Worm (Caenorhabditis elegans) whole organism, young adult: Measurements from ENCODE around the gene clec-161.

Source experiments
- B0035.1 ChIP-seq: sonication (generic microtip); optimal IDR thresholded peaks from 2 replicates; lab custom pipeline; 2016; ENCODE audit warnings: missing genetic modification characterization, mild to moderate bottlenecking, missing compliant biosample characterization, missing genotype, missing genetic modification reagents
- C17E4.6 ChIP-seq: fragments of 200-800 bp; sonication (Bioruptor generic); IDR thresholded peaks from 2 replicates; pipeline ENCODE4 v1.3.6; 2022; ENCODE audit warnings: missing genetic modification reagents, missing genetic modification characterization, missing compliant biosample characterization
- D2030.7 ChIP-seq: fragments of 200-800 bp; sonication (Bioruptor generic); IDR thresholded peaks from 2 replicates; pipeline ENCODE4 v1.3.6; 2022; ENCODE audit warnings: missing genetic modification reagents, missing genetic modification characterization, missing compliant biosample characterization
- F10E7.11 ChIP-seq: sonication (generic microtip); optimal IDR thresholded peaks from 2 replicates; lab custom pipeline; 2017; ENCODE audit warnings: mild to moderate bottlenecking, missing genetic modification characterization, moderate library complexity, missing compliant biosample characterization
- F22D6.2 ChIP-seq: sonication (generic microtip); optimal IDR thresholded peaks from 2 replicates; lab custom pipeline; 2016; ENCODE audit warnings: mild to moderate bottlenecking, missing genetic modification characterization, missing compliant biosample characterization
- F23B12.7 ChIP-seq: sonication (generic microtip); optimal IDR thresholded peaks from 2 replicates; lab custom pipeline; 2017; ENCODE audit warnings: missing genetic modification characterization, mild to moderate bottlenecking, missing compliant biosample characterization, antibody characterized with exemption, moderate library complexity; ENCODE audit not compliant: insufficient read depth
- F57A8.1 ChIP-seq: fragments of 200-800 bp; sonication (Bioruptor generic); optimal IDR thresholded peaks from 2 replicates; lab custom pipeline; 2018; ENCODE audit warnings: mild to moderate bottlenecking, missing genetic modification characterization, moderate library complexity, missing compliant biosample characterization
- F57C9.4 ChIP-seq: sonication (generic microtip); optimal IDR thresholded peaks from 2 replicates; lab custom pipeline; 2017; ENCODE audit warnings: mild to moderate bottlenecking, missing genetic modification characterization, missing compliant biosample characterization
- Y53F4B.3 ChIP-seq: fragments of 200-800 bp; sonication (Bioruptor generic); IDR thresholded peaks from 2 replicates; pipeline ENCODE4 v1.3.6; 2022; ENCODE audit warnings: missing genetic modification reagents, missing genetic modification characterization, missing compliant biosample characterization
- Y67H2A.10 ChIP-seq: fragments of 200-800 bp; sonication (Bioruptor generic); conservative IDR thresholded peaks from 2 replicates; pipeline ENCODE4 v1.3.6; 2022; ENCODE audit warnings: missing genetic modification reagents, missing genetic modification characterization, missing compliant biosample characterization
- athp-1 ChIP-seq: sonication (generic microtip); optimal IDR thresholded peaks from 2 replicates; lab custom pipeline; 2017; ENCODE audit warnings: mild to moderate bottlenecking, missing genetic modification characterization, missing compliant biosample characterization
- cebp-1 ChIP-seq, 2 experiments: fragments of 200-800 bp in 1 of 2; sonication (Bioruptor generic) in 1 of 2; sonication (generic microtip) in 1 of 2; IDR thresholded peaks in 1 of 2; optimal IDR thresholded peaks in 1 of 2; 2 replicates each; pipeline versions ENCODE4 v1.3.6 to Lab custom; 2017 to 2022; ENCODE audit warnings: missing compliant biosample characterization in 2 of 2, missing genetic modification characterization in 2 of 2, mild to moderate bottlenecking in 1 of 2, missing genetic modification reagents in 1 of 2, moderate library complexity in 1 of 2
- cebp-2 ChIP-seq: fragments of 200-800 bp; sonication (Bioruptor generic); IDR thresholded peaks from 2 replicates; pipeline ENCODE4 v1.3.6; 2022; ENCODE audit warnings: missing genetic modification characterization, missing compliant biosample characterization
- ceh-100 ChIP-seq: fragments of 200-800 bp; sonication (Bioruptor generic); IDR thresholded peaks from 2 replicates; pipeline ENCODE4 v1.3.6; 2022; ENCODE audit warnings: missing genetic modification reagents, missing genetic modification characterization, missing compliant biosample characterization
- ceh-58 ChIP-seq: fragments of 200-800 bp; sonication (Bioruptor generic); IDR thresholded peaks from 2 replicates; pipeline ENCODE4 v1.3.6; 2022; ENCODE audit warnings: missing genetic modification characterization, missing compliant biosample characterization
- chd-7 ChIP-seq: sonication (generic microtip); optimal IDR thresholded peaks from 2 replicates; lab custom pipeline; 2016; ENCODE audit warnings: mild to moderate bottlenecking, missing genetic modification characterization, moderate library complexity, missing compliant biosample characterization
- egrh-3 ChIP-seq: fragments of 200-800 bp; sonication (Bioruptor generic); IDR thresholded peaks from 2 replicates; pipeline ENCODE4 v1.3.6; 2022; ENCODE audit warnings: missing genetic modification reagents, missing genetic modification characterization, missing compliant biosample characterization
- ekl-4 ChIP-seq: fragments of 200-800 bp; sonication (Bioruptor generic); IDR thresholded peaks from 2 replicates; pipeline ENCODE4 v1.3.6; 2022; ENCODE audit warnings: missing genetic modification reagents, missing genetic modification characterization, missing compliant biosample characterization
- him-1 ChIP-seq: sonication (generic microtip); optimal IDR thresholded peaks from 2 replicates; lab custom pipeline; 2016; ENCODE audit warnings: missing genotype, missing genetic modification reagents, missing genetic modification characterization, missing compliant biosample characterization
- hlh-12 ChIP-seq: sonication (generic microtip); optimal IDR thresholded peaks from 2 replicates; lab custom pipeline; 2016; ENCODE audit warnings: missing genetic modification characterization, missing compliant biosample characterization
- hrde-1 ChIP-seq: sonication (generic microtip); optimal IDR thresholded peaks from 2 replicates; lab custom pipeline; 2016; ENCODE audit warnings: missing genetic modification characterization, mild to moderate bottlenecking, missing compliant biosample characterization, moderate library complexity, missing genotype, missing genetic modification reagents, borderline replicate concordance
- lag-1 ChIP-seq: fragments of 200-800 bp; sonication (Bioruptor generic); IDR thresholded peaks from 2 replicates; pipeline ENCODE4 v1.3.6; 2022; ENCODE audit warnings: missing genetic modification reagents, missing genetic modification characterization, missing compliant biosample characterization
- lin-35 ChIP-seq, 3 experiments: fragments of 150-350 bp in 2 of 3; sonication (generic microtip) in 1 of 3; optimal IDR thresholded peaks; 2 replicates each; lab custom pipeline; 2014 to 2018; ENCODE audit warnings: missing biosample characterization in 3 of 3, missing genetic modification characterization in 3 of 3, missing genetic modification reagents in 3 of 3
- lsl-1 ChIP-seq: fragments of 200-800 bp; sonication (Bioruptor generic); optimal IDR thresholded peaks from 2 replicates; lab custom pipeline; 2018; ENCODE audit warnings: mild to moderate bottlenecking, missing genetic modification characterization, moderate library complexity, missing compliant biosample characterization
- lsy-27 ChIP-seq: sonication (generic microtip); optimal IDR thresholded peaks from 2 replicates; lab custom pipeline; 2017; ENCODE audit warnings: missing genetic modification characterization, mild to moderate bottlenecking, missing compliant biosample characterization, antibody characterized with exemption, missing genotype, borderline replicate concordance; ENCODE audit not compliant: insufficient read depth
- madf-10 ChIP-seq: sonication (generic microtip); optimal IDR thresholded peaks from 2 replicates; lab custom pipeline; 2016; ENCODE audit warnings: mild to moderate bottlenecking, missing genetic modification characterization, missing compliant biosample characterization
- madf-6 ChIP-seq: fragments of 200-800 bp; sonication (Bioruptor generic); IDR thresholded peaks from 2 replicates; pipeline ENCODE4 v1.3.6; 2022; ENCODE audit warnings: missing genetic modification reagents, missing genetic modification characterization, missing compliant biosample characterization
- madf-8 ChIP-seq: fragments of 200-800 bp; sonication (Bioruptor generic); conservative IDR thresholded peaks from 2 replicates; pipeline ENCODE4 v1.3.6; 2022; ENCODE audit warnings: missing genetic modification reagents, missing genetic modification characterization, missing compliant biosample characterization
- mcd-1 ChIP-seq: fragments of 200-800 bp; sonication (Bioruptor generic); IDR thresholded peaks from 2 replicates; pipeline ENCODE4 v1.3.6; 2022; ENCODE audit warnings: missing genetic modification reagents, missing genetic modification characterization, missing compliant biosample characterization
- mxl-1 ChIP-seq: sonication (generic microtip); optimal IDR thresholded peaks from 2 replicates; lab custom pipeline; 2016; ENCODE audit warnings: missing genetic modification characterization, missing compliant biosample characterization
- nfya-1 ChIP-seq: sonication (generic microtip); optimal IDR thresholded peaks from 2 replicates; lab custom pipeline; 2017; ENCODE audit warnings: antibody characterized with exemption, missing compliant biosample characterization, missing genetic modification characterization, borderline replicate concordance; ENCODE audit not compliant: insufficient read depth
- nfya-2 ChIP-seq: fragments of 200-800 bp; sonication (Bioruptor generic); IDR thresholded peaks from 2 replicates; pipeline ENCODE4 v1.3.6; 2022; ENCODE audit warnings: missing genetic modification reagents, missing genetic modification characterization, missing compliant biosample characterization
- nhr-120 ChIP-seq: fragments of 200-800 bp; sonication (Bioruptor generic); IDR thresholded peaks from 2 replicates; pipeline ENCODE4 v1.3.6; 2022; ENCODE audit warnings: missing genetic modification characterization, missing compliant biosample characterization
- nhr-27 ChIP-seq: fragments of 200-800 bp; sonication (Bioruptor generic); optimal IDR thresholded peaks from 2 replicates; lab custom pipeline; 2018; ENCODE audit warnings: mild to moderate bottlenecking, missing genetic modification characterization, moderate library complexity, missing compliant biosample characterization
- nhr-80 ChIP-seq: sonication (generic microtip); optimal IDR thresholded peaks from 2 replicates; lab custom pipeline; 2016; ENCODE audit warnings: missing genetic modification characterization, missing compliant biosample characterization
- pbrm-1 ChIP-seq: fragments of 200-800 bp; sonication (Bioruptor generic); IDR thresholded peaks from 2 replicates; pipeline ENCODE4 v1.3.6; 2022; ENCODE audit warnings: missing genetic modification reagents, missing genetic modification characterization, missing compliant biosample characterization
- pha-4 ChIP-seq: fragments of 150-350 bp; sonication (generic microtip); optimal IDR thresholded peaks from 2 replicates; lab custom pipeline; 2014; ENCODE audit warnings: missing biosample characterization, missing genetic modification reagents, missing genetic modification characterization
- rpc-1 ChIP-seq, 2 experiments: fragments of 150-350 bp in 1 of 2; sonication (generic microtip) in 1 of 2; optimal IDR thresholded peaks; 2 replicates each; lab custom pipeline; 2014 to 2018; ENCODE audit warnings: missing biosample characterization in 1 of 2, missing genetic modification characterization in 1 of 2, missing genetic modification reagents in 1 of 2, missing genotype in 1 of 2
- sdz-38 ChIP-seq: sonication (generic microtip); optimal IDR thresholded peaks from 2 replicates; lab custom pipeline; 2016; ENCODE audit warnings: missing genotype, missing genetic modification characterization, missing compliant biosample characterization
- sea-2 ChIP-seq: fragments of 200-800 bp; sonication (Bioruptor generic); IDR thresholded peaks from 2 replicates; pipeline ENCODE4 v1.3.6; 2022; ENCODE audit warnings: missing genetic modification characterization, missing compliant biosample characterization
- somi-1 ChIP-seq: fragments of 200-800 bp; sonication (Bioruptor generic); optimal IDR thresholded peaks from 2 replicates; lab custom pipeline; 2018; ENCODE audit warnings: mild to moderate bottlenecking, missing genetic modification characterization, missing compliant biosample characterization
- tbp1 ChIP-seq: fragments of 200-800 bp; sonication (Bioruptor generic); optimal IDR thresholded peaks from 2 replicates; lab custom pipeline; 2018; ENCODE audit warnings: mild to moderate bottlenecking, missing genetic modification characterization, missing compliant biosample characterization
- unc-130 ChIP-seq: sonication (generic microtip); optimal IDR thresholded peaks from 2 replicates; lab custom pipeline; 2016; ENCODE audit warnings: missing genetic modification reagents, missing genetic modification characterization, missing compliant biosample characterization
- unc-62 ChIP-seq: fragments of 150-350 bp; optimal IDR thresholded peaks from 2 replicates; lab custom pipeline; 2014; ENCODE audit warnings: missing biosample characterization, missing genetic modification reagents, missing genetic modification characterization
- zfh-2 ChIP-seq: fragments of 200-800 bp; sonication (Bioruptor generic); conservative IDR thresholded peaks from 2 replicates; pipeline ENCODE4 v1.3.6; 2022; ENCODE audit warnings: missing genetic modification reagents, missing genetic modification characterization, missing compliant biosample characterization
- zim-3 ChIP-seq: sonication (generic microtip); optimal IDR thresholded peaks from 2 replicates; lab custom pipeline; 2017; ENCODE audit warnings: mild to moderate bottlenecking, missing genetic modification characterization, moderate library complexity, missing compliant biosample characterization
- ztf-25 ChIP-seq: fragments of 200-800 bp; sonication (Bioruptor generic); IDR thresholded peaks from 2 replicates; pipeline ENCODE4 v1.3.6; 2022; ENCODE audit warnings: missing genetic modification reagents, missing genetic modification characterization, missing compliant biosample characterization

clec-161 gene

DNA sequence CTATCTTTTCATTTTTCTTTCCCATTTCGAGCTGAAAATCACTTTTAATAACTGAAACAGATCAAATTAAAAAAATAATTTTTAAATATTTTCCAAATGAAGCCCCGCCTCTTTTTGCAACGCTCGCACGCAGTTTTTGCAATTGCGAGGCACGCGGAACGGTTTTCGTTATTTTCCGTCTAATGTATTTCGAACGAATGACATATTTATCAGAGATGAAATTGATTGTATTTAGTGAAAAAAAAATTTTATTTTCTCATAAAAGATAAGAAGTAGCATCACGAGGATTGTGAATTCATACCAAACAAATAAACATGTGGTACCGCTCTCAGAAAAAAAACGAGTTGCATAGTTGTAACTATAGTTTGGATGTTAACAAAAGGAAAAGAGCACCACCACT lies 21.3 kb upstream of the clec-161 start, which contains the start of gene rpac-19 (continued):
- TF ChIP-seq madf-10 (tag; lab: Kevin White, UChicago) (peak; percentile 80), cebp-1 (GFP tag; IDR thresholded peaks at IDR 0.05; lab: Robert Waterston, UW) (0 out of 2 replicates have a peak, but pooled peaks have one; percentile 51), cebp-1 (tag; optimal IDR thresholded peaks at IDR 0.05; lab: Kevin White, UChicago) (peak; percentile 83), somi-1 (peak; percentile 61), ceh-100 (GFP tag; lab: Robert Waterston, UW) (peak; percentile 51; the same call in 1 of the 2 replicates), madf-6 (GFP tag; lab: Robert Waterston, UW) (peak; percentile 80), hlh-12 (tag; lab: Kevin White, UChicago) (no peak), pbrm-1 (GFP tag; lab: Robert Waterston, UW) (peak; percentile 85), F57C9.4 (tag; lab: Kevin White, UChicago) (peak; percentile 2), Y67H2A.10 (GFP tag; lab: Robert Waterston, UW) (peak; percentile 35; the same call in 1 of the 2 replicates), athp-1 (tag; lab: Kevin White, UChicago) (peak; percentile 83), unc-130 (GFP tag; lab: Kevin White, UChicago) (peak; percentile 78), zim-3 (tag; lab: Kevin White, UChicago) (peak; percentile 42), F10E7.11 (tag; lab: Kevin White, UChicago) (peak; percentile 89), lsl-1 (GFP tag; lab: Kevin White, UChicago) (peak; percentile 57), cebp-2 (GFP tag; lab: Robert Waterston, UW) (no peak), mcd-1 (GFP tag; lab: Robert Waterston, UW) (peak; percentile 78), D2030.7 (GFP tag; lab: Robert Waterston, UW) (peak; percentile 32; the same call in 1 of the 2 replicates), hrde-1 (tag; lab: Kevin White, UChicago) (peak; percentile 79), sdz-38 (tag; lab: Kevin White, UChicago) (no peak), nfya-1 (tag; lab: Kevin White, UChicago) (no peak), unc-62 (GFP tag; lab: Kevin White, UChicago) (no peak), nhr-27 (tag; lab: Kevin White, UChicago) (no peak), lag-1 (GFP tag; lab: Robert Waterston, UW) (no peak), nhr-80 (tag; lab: Kevin White, UChicago) (peak; percentile 62), nfya-2 (no peak), C17E4.6 (GFP tag; lab: Robert Waterston, UW) (peak; percentile 48; the same call in 1 of the 2 replicates), F57A8.1 (GFP tag; lab: Kevin White, UChicago) (no peak), madf-8 (GFP tag; lab: Robert Waterston, UW) (peak; percentile 32), tbp1 (GFP tag; lab: Kevin White, UChicago) (peak; percentile 65), B0035.1 (tag; lab: Kevin White, UChicago) (peak; percentile 13), egrh-3 (GFP tag; lab: Robert Waterston, UW) (no peak), mxl-1 (peak; percentile 31), lsy-27 (tag; lab: Kevin White, UChicago) (no peak), nhr-120 (no peak), zfh-2 (no peak), lin-35 (GFP tag; optimal IDR thresholded peaks at IDR 0.05; lab: Kevin White, UChicago) (peak in 2 of 3 experiments; percentile 23 to 79), Y53F4B.3 (GFP tag; lab: Robert Waterston, UW) (no peak), ztf-25 (0 out of 2 replicates have a peak, but pooled peaks have one; percentile 56), rpc-1 (optimal IDR thresholded peaks at IDR 0.05; lab: Kevin White, UChicago) (peak; percentile 37), rpc-1 (tag; optimal IDR thresholded peaks at IDR 0.05; lab: Kevin White, UChicago) (no peak), ceh-58 (GFP tag; lab: Robert Waterston, UW) (no peak), F23B12.7 (tag; lab: Kevin White, UChicago) (peak; percentile 53), F22D6.2 (tag; lab: Kevin White, UChicago) (peak; percentile 38), sea-2 (GFP tag; lab: Robert Waterston, UW) (no peak), pha-4 (tag; lab: Kevin White, UChicago) (peak; percentile 77), chd-7 (tag; lab: Kevin White, UChicago) (peak; percentile 61), ekl-4 (GFP tag; lab: Robert Waterston, UW) (peak; percentile 82), him-1 (tag; lab: Kevin White, UChicago) (peak; percentile 6)
